Worm (Caenorhabditis elegans): Measurements from ENCODE around the gene F49F1.11.

DNA sequence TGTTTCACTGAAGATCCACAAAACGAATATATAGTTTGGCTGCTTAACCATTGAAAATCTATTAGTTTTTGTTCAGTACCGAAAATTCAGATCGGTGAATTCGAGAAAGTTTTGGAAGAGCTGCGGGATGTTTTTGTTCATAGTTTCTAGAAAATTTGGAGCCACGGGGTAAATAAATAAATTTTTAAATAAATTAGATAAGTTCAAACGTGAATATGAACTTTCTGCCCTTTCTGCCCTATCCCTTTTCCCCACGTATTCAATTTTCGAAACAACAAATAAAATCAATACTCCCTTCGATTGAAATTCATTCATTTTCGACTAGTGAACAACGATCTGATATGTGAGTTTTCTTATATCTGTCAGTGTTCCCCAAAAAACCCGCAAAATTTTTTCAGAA is 20.9 kb upstream of the F49F1.11 start, which contains the start of gene scrm-5:
- TF ChIP-seq dao-5 (tag; optimal IDR thresholded peaks at IDR 0.05) (no peak), him-1 (tag; optimal IDR thresholded peaks at IDR 0.05) (no peak)

Measured in whole organism, L4/young adult.